Worm (Caenorhabditis elegans): ENCODE measurements around the gene alp-1.

- no peak for TF ChIP-seq flt-1 (GFP tag; IDR thresholded peaks at IDR 0.05)
- TF ChIP-seq ztf-29 (GFP tag; IDR thresholded peaks at IDR 0.05), result no peak
- TF ChIP-seq klf-2 (GFP tag; conservative IDR thresholded peaks at IDR 0.05), result no peak
- no peak for TF ChIP-seq T22C8.4 (GFP tag; IDR thresholded peaks at IDR 0.05)
- TF ChIP-seq ref-1 (GFP tag; conservative IDR thresholded peaks at IDR 0.05), result no peak
- no peak for TF ChIP-seq ztf-23 (GFP tag; IDR thresholded peaks at IDR 0.05)
- no peak for TF ChIP-seq cog-1 (tag; optimal IDR thresholded peaks at IDR 0.05)
Measured at ce11 chrIV:8817639-8818038, 34.7 kb upstream of the alp-1 start, which contains the start of gene T28C6.10.

Measured in whole organism, midembryonic.